Worm (Caenorhabditis elegans) whole organism, young adult: Measurements from ENCODE around the gene str-233.

ENCODE experiments used
- mes-4 ChIP-seq: sonication (generic microtip); optimal IDR thresholded peaks from 2 replicates; lab custom pipeline; 2016; ENCODE audit warnings: missing genotype, missing genetic modification characterization, missing compliant biosample characterization
- nhr-120 ChIP-seq: fragments of 200-800 bp; sonication (Bioruptor generic); IDR thresholded peaks from 2 replicates; pipeline ENCODE4 v1.3.6; 2022; ENCODE audit warnings: missing genetic modification characterization, missing compliant biosample characterization

DNA sequence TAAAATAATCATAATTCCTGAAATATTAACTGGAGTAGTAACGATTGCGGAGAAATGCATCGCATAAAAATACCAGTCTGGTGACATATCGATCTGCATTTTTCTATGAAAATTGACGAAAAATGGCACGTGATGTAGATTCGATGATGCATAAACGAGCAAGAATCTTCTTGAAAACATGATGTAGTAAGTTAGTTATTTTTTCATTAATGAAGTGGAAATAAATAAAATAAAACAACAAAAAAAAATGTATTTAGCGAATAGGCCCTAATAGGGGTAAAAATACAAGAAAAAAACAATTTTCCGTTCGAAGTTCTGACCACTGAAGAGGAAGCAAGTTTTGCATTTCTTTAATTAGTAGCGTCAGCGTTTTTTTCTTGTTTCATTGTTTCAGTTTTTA lies 44.4 kb downstream of the str-233 start, which contains the start of gene sri-2:
- no peak for TF ChIP-seq mes-4 (tag; lab: Kevin White, UChicago)
- TF ChIP-seq nhr-120 (GFP tag; lab: Robert Waterston, UW): no peak
